Fruit fly (Drosophila melanogaster) whole organism, adult: ENCODE measurements around the gene CG9231.

Experiments
- CG11617 ChIP-seq: fragments of 200-800 bp; sonication (Bioruptor generic); optimal IDR thresholded peaks from 2 replicates; lab custom pipeline; 2017; ENCODE audit warnings: mild to moderate bottlenecking, missing biosample characterization, missing genetic modification reagents, missing genetic modification characterization
- CG12768 ChIP-seq: fragments of 200-800 bp; sonication (Bioruptor generic); optimal IDR thresholded peaks from 2 replicates; lab custom pipeline; 2017; ENCODE audit warnings: missing biosample characterization, missing genetic modification characterization, mild to moderate bottlenecking, moderate library complexity, missing genetic modification reagents
- CG14711 ChIP-seq: fragments of 200-800 bp; sonication (Bioruptor generic); optimal IDR thresholded peaks from 2 replicates; lab custom pipeline; 2018; ENCODE audit warnings: missing biosample characterization, mild to moderate bottlenecking, missing genetic modification characterization, moderate library complexity
- CG1620 ChIP-seq: fragments of 200-800 bp; sonication (Bioruptor generic); optimal IDR thresholded peaks from 2 replicates; lab custom pipeline; 2016; ENCODE audit warnings: missing biosample characterization, missing genetic modification characterization
- CG33017 ChIP-seq: fragments of 200-800 bp; sonication (Bioruptor generic); optimal IDR thresholded peaks from 2 replicates; lab custom pipeline; 2018; ENCODE audit warnings: missing biosample characterization, mild to moderate bottlenecking, missing genetic modification characterization, moderate library complexity
- CG5204 ChIP-seq: fragments of 200-800 bp; sonication (Bioruptor generic); optimal IDR thresholded peaks from 2 replicates; lab custom pipeline; 2016; ENCODE audit warnings: missing biosample characterization, missing genetic modification characterization
- CG7045 ChIP-seq: fragments of 200-800 bp; sonication (Bioruptor generic); optimal IDR thresholded peaks from 2 replicates; lab custom pipeline; 2017; ENCODE audit warnings: missing biosample characterization, mild to moderate bottlenecking, missing genetic modification characterization
- CG7101 ChIP-seq: fragments of 200-800 bp; sonication (Bioruptor generic); optimal IDR thresholded peaks from 2 replicates; lab custom pipeline; 2018; ENCODE audit warnings: missing biosample characterization, mild to moderate bottlenecking, missing genetic modification characterization, moderate library complexity
- Clk ChIP-seq: fragments of 200-800 bp; sonication (Bioruptor generic); optimal IDR thresholded peaks from 2 replicates; lab custom pipeline; 2017; ENCODE audit warnings: missing biosample characterization, missing genetic modification characterization
- Crg-1 ChIP-seq: fragments of 200-800 bp; sonication (Bioruptor generic); optimal IDR thresholded peaks from 2 replicates; lab custom pipeline; 2016; ENCODE audit warnings: missing biosample characterization, missing genetic modification characterization
- Hr96 ChIP-seq: fragments of 200-800 bp; sonication (Bioruptor generic); optimal IDR thresholded peaks from 2 replicates; lab custom pipeline; 2016; ENCODE audit warnings: missing biosample characterization, missing genetic modification characterization
- Mnt ChIP-seq: fragments of 200-800 bp; sonication (Bioruptor generic); optimal IDR thresholded peaks from 2 replicates; lab custom pipeline; 2016; ENCODE audit warnings: missing biosample characterization, mild to moderate bottlenecking, missing genetic modification characterization
- bab1 ChIP-seq: fragments of 200-800 bp; sonication (Bioruptor generic); optimal IDR thresholded peaks from 3 replicates; lab custom pipeline; 2019; ENCODE audit warnings: missing biosample characterization, mild to moderate bottlenecking, missing genetic modification characterization, moderate library complexity
- cic ChIP-seq: fragments of 200-800 bp; sonication (Bioruptor generic); optimal IDR thresholded peaks from 2 replicates; lab custom pipeline; 2017; ENCODE audit warnings: missing biosample characterization, mild to moderate bottlenecking, missing genetic modification characterization, moderate library complexity
- cnc ChIP-seq, 2 experiments: fragments of >200 bp; optimal IDR thresholded peaks; 2 replicates each; lab custom pipeline; 2017
- kay ChIP-seq: fragments of 200-800 bp; sonication (Bioruptor generic); peaks from one replicate; lab custom pipeline; 2016; ENCODE audit warnings: missing biosample characterization, missing genetic modification characterization, borderline replicate concordance
- ovo ChIP-seq: fragments of 200-800 bp; sonication (Bioruptor generic); optimal IDR thresholded peaks from 2 replicates; lab custom pipeline; 2016; ENCODE audit warnings: missing biosample characterization, missing genetic modification characterization
- pad ChIP-seq: fragments of 200-800 bp; sonication (Bioruptor generic); optimal IDR thresholded peaks from 3 replicates; lab custom pipeline; 2017; ENCODE audit warnings: missing biosample characterization, missing genetic modification characterization, mild to moderate bottlenecking, moderate library complexity, missing genetic modification reagents
- tj ChIP-seq: fragments of 200-800 bp; sonication (Bioruptor generic); optimal IDR thresholded peaks from 3 replicates; lab custom pipeline; 2017; ENCODE audit warnings: missing biosample characterization, mild to moderate bottlenecking, missing genetic modification characterization, moderate library complexity
- toe ChIP-seq: fragments of 200-800 bp; sonication (Bioruptor generic); optimal IDR thresholded peaks from 2 replicates; lab custom pipeline; 2016; ENCODE audit warnings: missing biosample characterization, missing genetic modification characterization

Gene CG9231

dm6 chr3L:19563014-19563413, 22.8 kb downstream of the CG9231 start:
- no peak for TF ChIP-seq Hr96 (GFP tag; lab: Kevin White, UChicago)

dm6 chr3L:19562146-19562700, 23.6 kb downstream of the CG9231 start:
- TF ChIP-seq Hr96 (GFP tag; lab: Kevin White, UChicago): no peak
- no peak for TF ChIP-seq cnc (optimal IDR thresholded peaks at IDR 0.05; lab: Kevin White, UChicago)
- TF ChIP-seq bab1 (GFP tag; lab: Kevin White, UChicago): no peak
- no peak for TF ChIP-seq Mnt (GFP tag; lab: Kevin White, UChicago)
- no peak for TF ChIP-seq pad (GFP tag; lab: Kevin White, UChicago)
- TF ChIP-seq Crg-1 (GFP tag; lab: Kevin White, UChicago): no peak
- TF ChIP-seq CG7045: no peak
- TF ChIP-seq ovo (GFP tag; lab: Kevin White, UChicago): no peak
- no peak for TF ChIP-seq CG7101 (tag; lab: Kevin White, UChicago)
- no peak for TF ChIP-seq tj
- no peak for TF ChIP-seq toe (GFP tag; lab: Kevin White, UChicago)
- TF ChIP-seq CG14711 (tag; lab: Kevin White, UChicago): no peak
- no peak for TF ChIP-seq CG12768 (GFP tag; lab: Kevin White, UChicago)
- no peak for TF ChIP-seq kay (GFP tag; lab: Kevin White, UChicago)
- no peak for TF ChIP-seq CG33017 (tag; lab: Kevin White, UChicago)
- TF ChIP-seq CG1620 (GFP tag; lab: Kevin White, UChicago): no peak
- no peak for TF ChIP-seq CG5204 (GFP tag; lab: Kevin White, UChicago)

- TF ChIP-seq CG12768 (GFP tag; lab: Kevin White, UChicago) (no peak), CG5204 (GFP tag; lab: Kevin White, UChicago) (peak; percentile 25)
Observed at dm6 chr3L:19561745-19562144, 24.1 kb downstream of the CG9231 start.

- TF ChIP-seq ovo (GFP tag; lab: Kevin White, UChicago): no peak
- TF ChIP-seq kay (GFP tag; lab: Kevin White, UChicago): no peak
- TF ChIP-seq CG5204 (GFP tag; lab: Kevin White, UChicago): peak; percentile 50
- no peak for TF ChIP-seq CG12768 (GFP tag; lab: Kevin White, UChicago)
- TF ChIP-seq CG33017 (tag; lab: Kevin White, UChicago): no peak
- no peak for TF ChIP-seq bab1 (GFP tag; lab: Kevin White, UChicago)
- no peak for TF ChIP-seq cic (GFP tag; lab: Kevin White, UChicago)
- no peak for TF ChIP-seq tj
- TF ChIP-seq CG7101 (tag; lab: Kevin White, UChicago): peak; percentile 33
- TF ChIP-seq CG11617 (GFP tag; lab: Kevin White, UChicago): no peak
- TF ChIP-seq Crg-1 (GFP tag; lab: Kevin White, UChicago): no peak
- no peak for TF ChIP-seq CG1620 (GFP tag; lab: Kevin White, UChicago)
- peak; percentile 28 for TF ChIP-seq CG14711 (tag; lab: Kevin White, UChicago)
- TF ChIP-seq toe (GFP tag; lab: Kevin White, UChicago): no peak
- no peak for TF ChIP-seq pad (GFP tag; lab: Kevin White, UChicago)
- no peak for TF ChIP-seq Hr96 (GFP tag; lab: Kevin White, UChicago)
- no peak for TF ChIP-seq Mnt (GFP tag; lab: Kevin White, UChicago)
- no peak for TF ChIP-seq Clk
- TF ChIP-seq CG7045: peak; percentile 57
- no peak for TF ChIP-seq cnc (optimal IDR thresholded peaks at IDR 0.05; lab: Kevin White, UChicago)
Observed at dm6 chr3L:19560695-19561246, 25.0 kb downstream of the CG9231 start.

dm6 chr3L:19560005-19560694, 25.7 kb downstream of the CG9231 start:
- no peak for TF ChIP-seq ovo (GFP tag; lab: Kevin White, UChicago)
- no peak for TF ChIP-seq kay (GFP tag; lab: Kevin White, UChicago)
- no peak for TF ChIP-seq tj
- no peak for TF ChIP-seq CG33017 (tag; lab: Kevin White, UChicago)
- TF ChIP-seq CG14711 (tag; lab: Kevin White, UChicago): no peak
- TF ChIP-seq CG12768 (GFP tag; lab: Kevin White, UChicago): no peak
- no peak for TF ChIP-seq CG7101 (tag; lab: Kevin White, UChicago)
- no peak for TF ChIP-seq pad (GFP tag; lab: Kevin White, UChicago)
- no peak for TF ChIP-seq CG7045
- no peak for TF ChIP-seq Crg-1 (GFP tag; lab: Kevin White, UChicago)
- no peak for TF ChIP-seq cic (GFP tag; lab: Kevin White, UChicago)
- no peak for TF ChIP-seq CG11617 (GFP tag; lab: Kevin White, UChicago)
- no peak for TF ChIP-seq CG5204 (GFP tag; lab: Kevin White, UChicago)
- no peak for TF ChIP-seq toe (GFP tag; lab: Kevin White, UChicago)
- TF ChIP-seq cnc (optimal IDR thresholded peaks at IDR 0.05; lab: Kevin White, UChicago): no peak
- TF ChIP-seq Clk: no peak

- no peak for TF ChIP-seq tj
- TF ChIP-seq CG7045: no peak
- no peak for TF ChIP-seq ovo (GFP tag; lab: Kevin White, UChicago)
- no peak for TF ChIP-seq Clk
- no peak for TF ChIP-seq cic (GFP tag; lab: Kevin White, UChicago)
- TF ChIP-seq CG1620 (GFP tag; lab: Kevin White, UChicago): no peak
Observed at dm6 chr3L:19559171-19559570, 26.6 kb downstream of the CG9231 start.
